Fruit fly (Drosophila melanogaster) whole organism, adult: Measurements from ENCODE around the gene CG42815.

Experiments used
- CG11617 ChIP-seq: fragments of 200-800 bp; sonication (Bioruptor generic); optimal IDR thresholded peaks from 2 replicates; lab custom pipeline; 2017; ENCODE audit warnings: mild to moderate bottlenecking, missing biosample characterization, missing genetic modification reagents, missing genetic modification characterization
- CG12768 ChIP-seq: fragments of 200-800 bp; sonication (Bioruptor generic); optimal IDR thresholded peaks from 2 replicates; lab custom pipeline; 2017; ENCODE audit warnings: missing biosample characterization, missing genetic modification characterization, mild to moderate bottlenecking, moderate library complexity, missing genetic modification reagents
- CG14711 ChIP-seq: fragments of 200-800 bp; sonication (Bioruptor generic); optimal IDR thresholded peaks from 2 replicates; lab custom pipeline; 2018; ENCODE audit warnings: missing biosample characterization, mild to moderate bottlenecking, missing genetic modification characterization, moderate library complexity
- CG1620 ChIP-seq: fragments of 200-800 bp; sonication (Bioruptor generic); optimal IDR thresholded peaks from 2 replicates; lab custom pipeline; 2016; ENCODE audit warnings: missing biosample characterization, missing genetic modification characterization
- CG33017 ChIP-seq: fragments of 200-800 bp; sonication (Bioruptor generic); optimal IDR thresholded peaks from 2 replicates; lab custom pipeline; 2018; ENCODE audit warnings: missing biosample characterization, mild to moderate bottlenecking, missing genetic modification characterization, moderate library complexity
- CG5204 ChIP-seq: fragments of 200-800 bp; sonication (Bioruptor generic); optimal IDR thresholded peaks from 2 replicates; lab custom pipeline; 2016; ENCODE audit warnings: missing biosample characterization, missing genetic modification characterization
- CG7045 ChIP-seq: fragments of 200-800 bp; sonication (Bioruptor generic); optimal IDR thresholded peaks from 2 replicates; lab custom pipeline; 2017; ENCODE audit warnings: missing biosample characterization, mild to moderate bottlenecking, missing genetic modification characterization
- CG7101 ChIP-seq: fragments of 200-800 bp; sonication (Bioruptor generic); optimal IDR thresholded peaks from 2 replicates; lab custom pipeline; 2018; ENCODE audit warnings: missing biosample characterization, mild to moderate bottlenecking, missing genetic modification characterization, moderate library complexity
- Clk ChIP-seq: fragments of 200-800 bp; sonication (Bioruptor generic); optimal IDR thresholded peaks from 2 replicates; lab custom pipeline; 2017; ENCODE audit warnings: missing biosample characterization, missing genetic modification characterization
- Crg-1 ChIP-seq: fragments of 200-800 bp; sonication (Bioruptor generic); optimal IDR thresholded peaks from 2 replicates; lab custom pipeline; 2016; ENCODE audit warnings: missing biosample characterization, missing genetic modification characterization
- Hr96 ChIP-seq: fragments of 200-800 bp; sonication (Bioruptor generic); optimal IDR thresholded peaks from 2 replicates; lab custom pipeline; 2016; ENCODE audit warnings: missing biosample characterization, missing genetic modification characterization
- Mnt ChIP-seq: fragments of 200-800 bp; sonication (Bioruptor generic); optimal IDR thresholded peaks from 2 replicates; lab custom pipeline; 2016; ENCODE audit warnings: missing biosample characterization, mild to moderate bottlenecking, missing genetic modification characterization
- bab1 ChIP-seq: fragments of 200-800 bp; sonication (Bioruptor generic); optimal IDR thresholded peaks from 3 replicates; lab custom pipeline; 2019; ENCODE audit warnings: missing biosample characterization, mild to moderate bottlenecking, missing genetic modification characterization, moderate library complexity
- cic ChIP-seq: fragments of 200-800 bp; sonication (Bioruptor generic); optimal IDR thresholded peaks from 2 replicates; lab custom pipeline; 2017; ENCODE audit warnings: missing biosample characterization, mild to moderate bottlenecking, missing genetic modification characterization, moderate library complexity
- cnc ChIP-seq, 2 experiments: fragments of >200 bp; optimal IDR thresholded peaks; 2 replicates each; lab custom pipeline; 2017
- kay ChIP-seq: fragments of 200-800 bp; sonication (Bioruptor generic); peaks from one replicate; lab custom pipeline; 2016; ENCODE audit warnings: missing biosample characterization, missing genetic modification characterization, borderline replicate concordance
- ovo ChIP-seq: fragments of 200-800 bp; sonication (Bioruptor generic); optimal IDR thresholded peaks from 2 replicates; lab custom pipeline; 2016; ENCODE audit warnings: missing biosample characterization, missing genetic modification characterization
- pad ChIP-seq: fragments of 200-800 bp; sonication (Bioruptor generic); optimal IDR thresholded peaks from 3 replicates; lab custom pipeline; 2017; ENCODE audit warnings: missing biosample characterization, missing genetic modification characterization, mild to moderate bottlenecking, moderate library complexity, missing genetic modification reagents
- tj ChIP-seq: fragments of 200-800 bp; sonication (Bioruptor generic); optimal IDR thresholded peaks from 3 replicates; lab custom pipeline; 2017; ENCODE audit warnings: missing biosample characterization, mild to moderate bottlenecking, missing genetic modification characterization, moderate library complexity
- toe ChIP-seq: fragments of 200-800 bp; sonication (Bioruptor generic); optimal IDR thresholded peaks from 2 replicates; lab custom pipeline; 2016; ENCODE audit warnings: missing biosample characterization, missing genetic modification characterization

CG42815 gene

DNA sequence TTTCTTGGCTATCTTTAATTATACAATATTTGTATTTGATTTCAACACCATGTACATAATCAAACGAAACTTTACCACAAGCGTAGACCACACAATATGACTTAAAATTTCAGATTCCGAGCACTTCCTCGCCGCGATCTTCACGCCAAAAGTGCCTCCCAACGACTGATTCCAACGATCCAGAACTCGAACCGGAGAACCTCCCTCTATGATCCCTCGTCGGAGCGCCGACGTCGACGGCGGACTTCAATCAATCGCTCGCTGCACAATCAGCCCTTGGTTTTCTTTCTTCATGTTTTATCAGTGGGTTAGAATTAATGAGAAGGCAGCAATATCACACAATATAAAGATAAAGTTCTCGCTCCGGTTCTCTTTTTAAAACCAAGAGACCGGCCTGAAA, 27.3 kb downstream of the CG42815 start, which contains the start of the genes Adgf-A and Adgf-A2:
Gene Adgf-A (minus strand): TSS at position 172 of the 400 bp plus-strand sequence.
Gene Adgf-A2 (minus strand): TSS at position 172 of the 400 bp plus-strand sequence.
- no peak for TF ChIP-seq cic
- TF ChIP-seq pad (GFP tag; lab: Kevin White, UChicago): no peak
- no peak for TF ChIP-seq Hr96
- TF ChIP-seq bab1 (GFP tag; lab: Kevin White, UChicago): no peak
- no peak for TF ChIP-seq ovo (GFP tag; lab: Kevin White, UChicago)
- no peak for TF ChIP-seq CG7101
- no peak for TF ChIP-seq CG7045 (GFP tag; lab: Kevin White, UChicago)
- TF ChIP-seq CG1620 (GFP tag; lab: Kevin White, UChicago): no peak
- no peak for TF ChIP-seq CG11617 (GFP tag; lab: Kevin White, UChicago)
- no peak for TF ChIP-seq cnc (optimal IDR thresholded peaks at IDR 0.05; lab: Kevin White, UChicago)

DNA sequence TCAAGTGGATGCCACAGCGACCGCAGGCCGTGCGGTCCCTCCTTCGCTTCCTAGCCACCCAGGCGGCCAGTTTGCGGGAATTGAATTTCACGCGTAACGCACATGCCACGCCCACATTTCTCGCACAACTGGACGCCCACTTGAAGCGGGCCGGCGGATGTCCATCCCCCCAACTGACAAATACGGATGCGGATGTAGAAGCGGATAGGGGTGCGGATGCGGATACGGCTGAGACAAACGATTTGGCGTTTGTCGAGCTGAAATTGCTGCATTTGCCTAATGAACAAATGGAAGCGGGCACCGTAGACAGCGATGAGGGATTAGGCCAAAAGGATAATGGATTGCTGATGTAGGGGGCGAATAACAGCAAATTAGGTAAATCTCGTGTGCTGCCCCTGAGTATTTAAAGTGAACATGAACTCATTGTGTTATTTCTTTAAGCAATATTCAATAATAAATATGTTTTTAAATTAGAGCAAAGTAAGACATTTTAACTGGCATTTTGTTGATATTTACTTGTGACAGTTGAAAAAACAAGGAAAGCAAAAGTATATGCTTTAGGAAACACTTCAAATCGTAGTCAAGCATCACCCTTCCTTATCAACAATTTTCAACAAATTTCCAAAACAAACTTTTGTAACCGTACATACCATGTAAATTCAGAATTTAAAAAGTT, 32.1 kb downstream of the CG42815 start, which contains the start of gene CG32181:
Gene CG32181 (plus strand): TSS at position 626 of the 676 bp plus-strand sequence.
- no peak for TF ChIP-seq cnc (optimal IDR thresholded peaks at IDR 0.05; lab: Kevin White, UChicago)
- TF ChIP-seq CG33017 (tag; lab: Kevin White, UChicago): no peak
- no peak for TF ChIP-seq bab1 (GFP tag; lab: Kevin White, UChicago)
- no peak for TF ChIP-seq CG1620 (GFP tag; lab: Kevin White, UChicago)

DNA sequence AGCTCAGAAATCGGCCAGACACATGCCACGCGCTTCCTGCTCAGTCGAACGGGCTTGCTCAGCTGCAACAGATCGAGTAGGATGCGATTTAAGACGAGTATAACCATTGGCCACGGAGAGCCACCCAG, 33.3 kb downstream of the CG42815 start, which contains the start of gene CG32182:
Gene CG32182 (plus strand): TSS at position 29 of the 128 bp plus-strand sequence.
- TF ChIP-seq CG7101: no peak
- TF ChIP-seq Crg-1: no peak
- no peak for TF ChIP-seq pad (GFP tag; lab: Kevin White, UChicago)
- TF ChIP-seq CG1620 (GFP tag; lab: Kevin White, UChicago): no peak
- TF ChIP-seq bab1 (GFP tag; lab: Kevin White, UChicago): no peak
- no peak for TF ChIP-seq CG5204 (GFP tag; lab: Kevin White, UChicago)
- TF ChIP-seq Hr96: no peak
- TF ChIP-seq toe: no peak
- TF ChIP-seq CG33017 (tag; lab: Kevin White, UChicago): no peak
- no peak for TF ChIP-seq ovo (GFP tag; lab: Kevin White, UChicago)

DNA sequence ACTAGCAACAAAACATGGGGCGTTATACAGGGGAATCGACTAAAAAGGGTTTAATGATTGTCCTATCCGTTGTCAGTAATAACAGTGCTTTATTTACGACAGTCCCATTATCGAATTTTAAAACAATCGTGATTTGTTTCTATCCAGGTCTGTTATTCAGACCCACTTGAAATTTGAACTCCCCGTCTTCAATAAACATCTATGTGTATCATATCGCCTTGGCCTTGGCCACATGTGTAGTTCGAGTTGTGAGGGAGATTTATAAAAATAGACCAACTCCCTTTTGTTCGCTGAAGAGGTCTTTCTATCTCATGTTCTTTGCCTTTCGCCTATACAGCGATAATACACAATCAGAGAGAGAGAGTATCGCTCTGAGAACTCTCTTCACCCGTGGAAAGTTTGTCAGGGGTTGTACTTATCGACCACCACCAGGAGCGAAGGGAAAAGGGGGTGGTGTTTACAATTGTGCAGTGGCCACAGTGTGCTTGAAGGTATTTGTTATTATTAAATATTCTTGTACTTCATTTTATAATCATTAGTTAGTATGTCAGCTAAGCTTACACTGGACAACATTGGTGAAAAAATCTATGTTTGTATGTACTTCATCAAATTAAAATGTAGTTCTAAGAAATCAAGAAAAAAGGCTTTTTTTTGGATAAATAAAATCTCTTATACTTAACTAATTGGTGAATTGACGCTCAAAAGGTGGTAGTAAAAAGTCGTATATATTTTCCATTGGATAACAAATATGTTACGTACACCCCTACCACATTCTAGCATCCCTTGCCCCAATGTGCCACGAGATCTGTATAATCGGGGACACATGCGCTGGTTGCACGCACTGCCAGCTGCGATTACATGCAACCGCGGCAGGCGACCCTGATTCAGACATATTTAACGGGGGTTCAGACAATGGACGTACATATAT, 33.9 kb downstream of the CG42815 start:
- no peak for TF ChIP-seq cnc (optimal IDR thresholded peaks at IDR 0.05; lab: Kevin White, UChicago)
- peak; percentile 44 for TF ChIP-seq kay (GFP tag; lab: Kevin White, UChicago)

DNA sequence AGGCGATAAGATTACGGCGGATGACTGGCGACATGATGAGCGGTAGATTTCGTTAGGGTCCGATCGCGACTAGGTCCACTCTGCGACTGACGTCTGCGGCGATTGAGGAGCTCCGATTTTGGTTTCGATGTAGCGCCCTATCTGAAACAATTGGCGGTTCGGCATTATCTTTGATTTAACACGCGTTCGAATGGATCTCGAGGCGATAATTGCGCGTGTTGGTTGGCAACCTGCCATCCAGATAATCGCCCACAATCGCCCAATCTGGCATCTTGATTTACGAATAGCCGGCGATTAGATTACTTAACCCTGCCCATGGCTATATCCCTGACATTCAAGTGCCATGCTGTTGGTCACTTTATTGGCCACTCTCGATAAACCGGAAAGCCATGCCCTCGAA, 37.0 kb downstream of the CG42815 start:
- TF ChIP-seq CG14711 (tag; lab: Kevin White, UChicago) (no peak), kay (GFP tag; lab: Kevin White, UChicago) (peak; percentile 40), CG33017 (tag; lab: Kevin White, UChicago) (no peak), tj (GFP tag; lab: Kevin White, UChicago) (no peak), Mnt (GFP tag; lab: Kevin White, UChicago) (peak; percentile 41), Crg-1 (no peak), cic (peak; percentile 67), CG12768 (peak; percentile 24), CG1620 (GFP tag; lab: Kevin White, UChicago) (no peak), CG5204 (GFP tag; lab: Kevin White, UChicago) (no peak), CG11617 (GFP tag; lab: Kevin White, UChicago) (no peak), pad (GFP tag; lab: Kevin White, UChicago) (no peak)

DNA sequence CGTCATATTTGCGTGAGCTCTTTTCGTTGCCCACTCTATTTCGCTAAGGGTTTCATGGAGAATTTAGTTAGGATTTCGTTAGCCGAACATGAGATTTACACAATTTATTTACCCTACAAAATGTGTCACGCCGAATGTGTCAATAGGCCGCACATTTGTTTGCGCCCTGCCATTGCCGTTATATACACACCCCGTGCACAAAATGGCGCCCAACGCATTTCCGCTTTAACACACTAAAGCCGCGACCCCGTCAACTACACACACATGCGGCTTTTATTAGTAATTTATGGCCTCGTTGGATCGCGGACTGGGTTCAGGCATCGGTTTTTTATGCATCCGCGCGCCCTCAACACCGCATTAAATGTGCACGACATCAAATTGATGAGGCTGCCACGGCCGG, 40.8 kb downstream of the CG42815 start, which contains the start of gene Adgf-B:
Gene Adgf-B (minus strand): TSS at position 101 of the 400 bp plus-strand sequence.
- TF ChIP-seq pad (GFP tag; lab: Kevin White, UChicago) (no peak), CG7101 (no peak), cnc (optimal IDR thresholded peaks at IDR 0.05; lab: Kevin White, UChicago) (no peak), Crg-1 (no peak), tj (GFP tag; lab: Kevin White, UChicago) (no peak), cic (no peak), CG7045 (GFP tag; lab: Kevin White, UChicago) (no peak), CG1620 (GFP tag; lab: Kevin White, UChicago) (no peak), kay (GFP tag; lab: Kevin White, UChicago) (no peak)

DNA sequence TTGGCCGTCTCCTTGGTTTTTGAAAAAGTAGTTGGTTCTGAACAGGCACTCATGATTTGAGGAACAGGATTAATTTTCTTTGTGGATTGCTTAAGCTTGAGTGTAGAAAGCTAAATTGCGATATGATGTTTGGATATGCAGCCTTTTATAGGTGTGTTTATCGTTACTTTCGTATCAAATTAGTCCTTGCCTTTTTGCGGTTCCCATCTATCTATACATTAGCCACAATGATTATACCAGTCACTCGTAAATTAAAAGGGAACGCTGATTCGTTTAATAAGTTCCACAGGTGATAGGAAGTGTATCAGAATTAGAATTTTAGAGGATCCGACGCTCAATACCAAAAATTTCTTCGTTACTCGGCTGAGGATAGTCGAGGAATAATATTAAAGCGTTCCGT, 44.5 kb downstream of the CG42815 start, which contains the start of gene CG6034:
Gene CG6034 (minus strand): TSS at position 101 of the 400 bp plus-strand sequence.
- no peak for TF ChIP-seq bab1 (GFP tag; lab: Kevin White, UChicago)
- TF ChIP-seq CG12768: no peak
- TF ChIP-seq CG7101: no peak
- TF ChIP-seq CG1620 (GFP tag; lab: Kevin White, UChicago): no peak
- no peak for TF ChIP-seq CG5204 (GFP tag; lab: Kevin White, UChicago)
- TF ChIP-seq CG33017 (tag; lab: Kevin White, UChicago): no peak
- TF ChIP-seq Mnt (GFP tag; lab: Kevin White, UChicago): no peak
- TF ChIP-seq cic: no peak
- TF ChIP-seq CG11617 (GFP tag; lab: Kevin White, UChicago): no peak
- no peak for TF ChIP-seq kay (GFP tag; lab: Kevin White, UChicago)
- TF ChIP-seq Clk: no peak
- TF ChIP-seq tj (GFP tag; lab: Kevin White, UChicago): no peak
- TF ChIP-seq pad (GFP tag; lab: Kevin White, UChicago): no peak
- TF ChIP-seq toe: no peak
- TF ChIP-seq CG7045 (GFP tag; lab: Kevin White, UChicago): no peak
- no peak for TF ChIP-seq Crg-1
- no peak for TF ChIP-seq cnc (optimal IDR thresholded peaks at IDR 0.05; lab: Kevin White, UChicago)
